Worm (Caenorhabditis elegans) whole organism, midembryonic: ENCODE measurements around the gene ceh-38.

Experiments used
- T22C8.4 ChIP-seq: fragments of 200-800 bp; sonication (Bioruptor generic); IDR thresholded peaks from 2 replicates; pipeline ENCODE4 v1.3.6; 2022; ENCODE audit warnings: missing genetic modification characterization, missing compliant biosample characterization
- cog-1 ChIP-seq: sonication (generic microtip); optimal IDR thresholded peaks from 2 replicates; lab custom pipeline; 2016; ENCODE audit warnings: missing genetic modification characterization, missing compliant biosample characterization
- flt-1 ChIP-seq: fragments of 200-800 bp; sonication (Bioruptor generic); IDR thresholded peaks from 2 replicates; pipeline ENCODE4 v1.3.6; 2022; ENCODE audit warnings: missing genetic modification characterization, missing compliant biosample characterization
- klf-2 ChIP-seq: fragments of 200-800 bp; sonication (Bioruptor generic); conservative IDR thresholded peaks from 2 replicates; pipeline ENCODE4 v1.3.6; 2022; ENCODE audit warnings: missing genetic modification reagents, missing genetic modification characterization, missing compliant biosample characterization
- med-1 ChIP-seq: sonication (generic microtip); optimal IDR thresholded peaks from 2 replicates; lab custom pipeline; 2017; ENCODE audit warnings: missing genetic modification characterization, mild to moderate bottlenecking, missing compliant biosample characterization, antibody characterized with exemption, missing genetic modification reagents; ENCODE audit not compliant: insufficient read depth
- ref-1 ChIP-seq: fragments of 200-800 bp; sonication (Bioruptor generic); conservative IDR thresholded peaks from 2 replicates; pipeline ENCODE4 v1.3.6; 2022; ENCODE audit warnings: missing genetic modification reagents, missing genetic modification characterization, missing compliant biosample characterization
- ztf-23 ChIP-seq: fragments of 200-800 bp; sonication (Bioruptor generic); IDR thresholded peaks from 2 replicates; pipeline ENCODE4 v1.3.6; 2022; ENCODE audit warnings: missing genetic modification reagents, missing genetic modification characterization, missing compliant biosample characterization

ce11 chrII:6937057-6937456, 14.3 kb upstream of the ceh-38 start:
- TF ChIP-seq cog-1, result no peak
- TF ChIP-seq ztf-23 (GFP tag; lab: Robert Waterston, UW), result no peak
- no peak for TF ChIP-seq klf-2 (GFP tag; lab: Robert Waterston, UW)
- TF ChIP-seq ref-1 (GFP tag; lab: Robert Waterston, UW), result no peak
- peak; percentile 9 for TF ChIP-seq med-1 (GFP tag; lab: Kevin White, UChicago)
- TF ChIP-seq flt-1 (GFP tag; lab: Robert Waterston, UW), result no peak
- no peak for TF ChIP-seq T22C8.4 (GFP tag; lab: Robert Waterston, UW)
